Worm (Caenorhabditis elegans) whole organism, mixed stage, embryonic: ENCODE measurements around the gene F55A11.8.

Experiments
- bed-3 ChIP-seq: fragments of 200-800 bp; sonication (Bioruptor generic); optimal IDR thresholded peaks from 3 replicates; lab custom pipeline; 2018; ENCODE audit warnings: mild to moderate bottlenecking, missing genetic modification characterization, moderate library complexity, missing compliant biosample characterization
- blmp-1 ChIP-seq: fragments of 150-350 bp; optimal IDR thresholded peaks from 2 replicates; lab custom pipeline; 2014; ENCODE audit warnings: missing biosample characterization, missing genetic modification characterization
- ceh-39 ChIP-seq: fragments of 150-350 bp; optimal IDR thresholded peaks from 2 replicates; lab custom pipeline; 2014; ENCODE audit warnings: missing biosample characterization, missing genetic modification characterization
- ceh-43 ChIP-seq: fragments of 200-800 bp; sonication (Bioruptor generic); optimal IDR thresholded peaks from 2 replicates; lab custom pipeline; 2018; ENCODE audit warnings: mild to moderate bottlenecking, missing genetic modification characterization, moderate library complexity, missing compliant biosample characterization
- ceh-83 ChIP-seq: fragments of 200-800 bp; sonication (Bioruptor generic); optimal IDR thresholded peaks from 2 replicates; lab custom pipeline; 2018; ENCODE audit warnings: mild to moderate bottlenecking, missing genetic modification characterization, missing compliant biosample characterization
- ces-1 ChIP-seq: fragments of 150-350 bp; optimal IDR thresholded peaks from 2 replicates; lab custom pipeline; 2014; ENCODE audit warnings: missing biosample characterization, missing genetic modification reagents, missing genetic modification characterization
- cnd-1 ChIP-seq: fragments of 200-800 bp; sonication (Bioruptor generic); optimal IDR thresholded peaks from 2 replicates; lab custom pipeline; 2018; ENCODE audit warnings: mild to moderate bottlenecking, missing genetic modification characterization, missing compliant biosample characterization
- drap-1 ChIP-seq: fragments of 200-800 bp; sonication (Bioruptor generic); optimal IDR thresholded peaks from 3 replicates; lab custom pipeline; 2018; ENCODE audit warnings: mild to moderate bottlenecking, missing genetic modification characterization, missing compliant biosample characterization
- elt-1 ChIP-seq: sonication (generic microtip); optimal IDR thresholded peaks from 2 replicates; lab custom pipeline; 2017; ENCODE audit warnings: missing genetic modification characterization, mild to moderate bottlenecking, missing compliant biosample characterization, antibody characterized with exemption, moderate library complexity, borderline replicate concordance; ENCODE audit not compliant: insufficient read depth
- elt-3 ChIP-seq: fragments of 150-350 bp; optimal IDR thresholded peaks from 2 replicates; lab custom pipeline; 2014; ENCODE audit warnings: missing biosample characterization, missing genetic modification characterization
- flh-1 ChIP-seq: fragments of 200-800 bp; sonication (Bioruptor generic); optimal IDR thresholded peaks from 2 replicates; lab custom pipeline; 2018; ENCODE audit warnings: mild to moderate bottlenecking, missing genetic modification characterization, moderate library complexity, missing compliant biosample characterization
- ham-2 ChIP-seq: fragments of 200-800 bp; sonication (Bioruptor generic); optimal IDR thresholded peaks from 2 replicates; lab custom pipeline; 2018; ENCODE audit warnings: mild to moderate bottlenecking, missing genetic modification characterization, missing compliant biosample characterization
- hlh-1 ChIP-seq: fragments of 150-350 bp; optimal IDR thresholded peaks from 2 replicates; lab custom pipeline; 2014; ENCODE audit warnings: missing biosample characterization, missing genetic modification reagents, missing genetic modification characterization
- lin-13 ChIP-seq: fragments of 150-350 bp; optimal IDR thresholded peaks from 2 replicates; lab custom pipeline; 2014; ENCODE audit warnings: missing biosample characterization, missing genetic modification characterization
- lin-32 ChIP-seq: fragments of 200-800 bp; sonication (Bioruptor generic); optimal IDR thresholded peaks from 2 replicates; lab custom pipeline; 2018; ENCODE audit warnings: mild to moderate bottlenecking, missing genetic modification characterization, missing compliant biosample characterization
- lsy-2 ChIP-seq: fragments of 150-350 bp; optimal IDR thresholded peaks from 2 replicates; lab custom pipeline; 2014; ENCODE audit warnings: missing biosample characterization, missing genetic modification characterization
- mab-5 ChIP-seq: fragments of 150-350 bp; optimal IDR thresholded peaks from 2 replicates; lab custom pipeline; 2014; ENCODE audit warnings: missing biosample characterization, missing genetic modification characterization
- mep-1 ChIP-seq: fragments of 150-350 bp; optimal IDR thresholded peaks from 2 replicates; lab custom pipeline; 2017; ENCODE audit warnings: missing biosample characterization, missing genetic modification reagents, missing genetic modification characterization, inconsistent platforms
- mls-2 ChIP-seq: sonication (generic microtip); optimal IDR thresholded peaks from 2 replicates; lab custom pipeline; 2016; ENCODE audit warnings: mild to moderate bottlenecking, missing genetic modification characterization, moderate library complexity, missing compliant biosample characterization
- nhr-12 ChIP-seq: fragments of 150-350 bp; optimal IDR thresholded peaks from 2 replicates; lab custom pipeline; 2014; ENCODE audit warnings: missing biosample characterization, missing genetic modification characterization
- nhr-2 ChIP-seq: fragments of 150-350 bp; optimal IDR thresholded peaks from 2 replicates; lab custom pipeline; 2014; ENCODE audit warnings: missing biosample characterization, missing genetic modification characterization
- nhr-28 ChIP-seq: fragments of 150-350 bp; optimal IDR thresholded peaks from 2 replicates; lab custom pipeline; 2014; ENCODE audit warnings: missing biosample characterization, missing genetic modification characterization
- pha-4 ChIP-seq: fragments of 150-350 bp; optimal IDR thresholded peaks from 2 replicates; lab custom pipeline; 2018; ENCODE audit warnings: missing biosample characterization, missing genetic modification reagents, missing genetic modification characterization
- snpc-4 ChIP-seq: fragments of 150-350 bp; optimal IDR thresholded peaks from 2 replicates; lab custom pipeline; 2014; ENCODE audit warnings: missing biosample characterization, missing genetic modification characterization
- sptf-1 ChIP-seq: sonication (generic microtip); optimal IDR thresholded peaks from 2 replicates; lab custom pipeline; 2017; ENCODE audit warnings: mild to moderate bottlenecking, missing genetic modification characterization, moderate library complexity, missing compliant biosample characterization
- tbx-8 ChIP-seq: fragments of 200-800 bp; sonication (Bioruptor generic); optimal IDR thresholded peaks from 2 replicates; lab custom pipeline; 2018; ENCODE audit warnings: mild to moderate bottlenecking, missing genetic modification characterization, moderate library complexity, missing compliant biosample characterization
- unc-120 ChIP-seq: sonication (generic microtip); optimal IDR thresholded peaks from 2 replicates; lab custom pipeline; 2017; ENCODE audit warnings: missing genetic modification characterization, missing compliant biosample characterization; ENCODE audit not compliant: poor library complexity, severe bottlenecking
- unc-39 ChIP-seq: fragments of 150-350 bp; optimal IDR thresholded peaks from 2 replicates; lab custom pipeline; 2014; ENCODE audit warnings: missing biosample characterization, missing genetic modification characterization
- unc-62 ChIP-seq: fragments of 150-350 bp; optimal IDR thresholded peaks from 2 replicates; lab custom pipeline; 2014; ENCODE audit warnings: missing biosample characterization, missing genetic modification reagents, missing genetic modification characterization
- zip-8 ChIP-seq: fragments of 150-350 bp; optimal IDR thresholded peaks from 2 replicates; lab custom pipeline; 2014; ENCODE audit warnings: missing biosample characterization, missing genetic modification characterization
- ztf-11 ChIP-seq: fragments of 150-350 bp; optimal IDR thresholded peaks from 2 replicates; lab custom pipeline; 2014; ENCODE audit warnings: missing biosample characterization, missing genetic modification characterization

Gene F55A11.8

ce11 chrV:11809935-11810334, 21.9 kb downstream of the F55A11.8 start:
- TF ChIP-seq lin-32 (GFP tag; lab: Kevin White, UChicago) (no peak), mep-1 (tag; lab: Kevin White, UChicago) (no peak), ceh-83 (GFP tag; lab: Kevin White, UChicago) (no peak), nhr-28 (tag; lab: Kevin White, UChicago) (no peak), flh-1 (GFP tag; lab: Kevin White, UChicago) (no peak), drap-1 (GFP tag; lab: Kevin White, UChicago) (no peak), cnd-1 (tag; lab: Kevin White, UChicago) (no peak), sptf-1 (tag; lab: Kevin White, UChicago) (no peak), tbx-8 (GFP tag; lab: Kevin White, UChicago) (no peak), bed-3 (no peak), unc-39 (tag; lab: Kevin White, UChicago) (no peak), lsy-2 (tag; lab: Kevin White, UChicago) (no peak), pha-4 (tag; lab: Kevin White, UChicago) (no peak), nhr-2 (tag; lab: Kevin White, UChicago) (no peak), hlh-1 (tag; lab: Kevin White, UChicago) (no peak), ceh-39 (tag; lab: Kevin White, UChicago) (no peak), unc-62 (no peak), snpc-4 (tag; lab: Kevin White, UChicago) (no peak), nhr-12 (no peak), mls-2 (no peak)

- TF ChIP-seq hlh-1 (tag; lab: Kevin White, UChicago) (no peak), sptf-1 (tag; lab: Kevin White, UChicago) (no peak), unc-120 (no peak)
Measured at ce11 chrV:11811921-11812320, 23.9 kb downstream of the F55A11.8 start, which contains the start of gene D2023.3. D2023.3 (minus strand) TSS chrV:11812021.

- TF ChIP-seq nhr-12: no peak
- TF ChIP-seq ztf-11 (tag; lab: Kevin White, UChicago): no peak
- TF ChIP-seq zip-8 (tag; lab: Kevin White, UChicago): no peak
- no peak for TF ChIP-seq blmp-1 (tag; lab: Kevin White, UChicago)
- TF ChIP-seq lin-32 (GFP tag; lab: Kevin White, UChicago): no peak
- TF ChIP-seq ham-2 (GFP tag; lab: Kevin White, UChicago): no peak
- no peak for TF ChIP-seq ceh-43 (GFP tag; lab: Kevin White, UChicago)
- TF ChIP-seq snpc-4 (tag; lab: Kevin White, UChicago): no peak
- TF ChIP-seq tbx-8 (GFP tag; lab: Kevin White, UChicago): no peak
- TF ChIP-seq unc-62: no peak
- TF ChIP-seq, all 35 proteins: peak for 0
Measured at ce11 chrV:11815566-11815965, 27.6 kb downstream of the F55A11.8 start.

ce11 chrV:11817263-11817726, 29.3 kb downstream of the F55A11.8 start:
- no peak for TF ChIP-seq ces-1 (GFP tag; lab: Kevin White, UChicago)
- TF ChIP-seq bed-3: no peak
- TF ChIP-seq lin-13 (tag; lab: Kevin White, UChicago): no peak
- no peak for TF ChIP-seq cnd-1 (tag; lab: Kevin White, UChicago)
- no peak for TF ChIP-seq drap-1 (GFP tag; lab: Kevin White, UChicago)
- TF ChIP-seq blmp-1 (tag; lab: Kevin White, UChicago): no peak
- no peak for TF ChIP-seq nhr-2 (tag; lab: Kevin White, UChicago)
- no peak for TF ChIP-seq snpc-4 (tag; lab: Kevin White, UChicago)
- no peak for TF ChIP-seq flh-1 (GFP tag; lab: Kevin White, UChicago)

ce11 chrV:11818064-11818463, 30.1 kb downstream of the F55A11.8 start:
- TF ChIP-seq lin-13 (tag; lab: Kevin White, UChicago) (no peak), unc-39 (tag; lab: Kevin White, UChicago) (no peak), elt-3 (tag; lab: Kevin White, UChicago) (no peak), lsy-2 (tag; lab: Kevin White, UChicago) (no peak), tbx-8 (GFP tag; lab: Kevin White, UChicago) (no peak), cnd-1 (tag; lab: Kevin White, UChicago) (no peak), flh-1 (GFP tag; lab: Kevin White, UChicago) (no peak), zip-8 (tag; lab: Kevin White, UChicago) (no peak), mab-5 (tag; lab: Kevin White, UChicago) (no peak), elt-1 (no peak), drap-1 (GFP tag; lab: Kevin White, UChicago) (no peak), ztf-11 (tag; lab: Kevin White, UChicago) (no peak), nhr-28 (tag; lab: Kevin White, UChicago) (no peak)
